Fruit fly (Drosophila melanogaster): ENCODE measurements around the gene CG31279.

dm6 chr3R:16441367-16441923 is 11.0 kb downstream of the CG31279 start, which contains the start of gene ema:
- peak; percentile 46 for TF ChIP-seq grau (tag; optimal IDR thresholded peaks at IDR 0.05)
- no peak for TF ChIP-seq Drgx (GFP tag; IDR thresholded peaks at IDR 0.05)
- TF ChIP-seq sug (tag; optimal IDR thresholded peaks at IDR 0.05), result peak; percentile 38
- TF ChIP-seq ab (GFP tag; optimal IDR thresholded peaks at IDR 0.05), result no peak
- TF ChIP-seq dmrt99B (tag; optimal IDR thresholded peaks at IDR 0.05), result no peak
- TF ChIP-seq en (GFP tag; optimal IDR thresholded peaks at IDR 0.05), result no peak

All from whole organism, embryonic.